Worm (Caenorhabditis elegans) whole organism, young adult: ENCODE data around the gene F31B9.7.

Source experiments
- B0019.2 ChIP-seq: fragments of 200-800 bp; sonication (Bioruptor generic); conservative IDR thresholded peaks from 2 replicates; pipeline ENCODE4 v1.3.6; 2022; ENCODE audit warnings: missing genetic modification reagents, missing genetic modification characterization, missing compliant biosample characterization
- B0035.1 ChIP-seq: sonication (generic microtip); optimal IDR thresholded peaks from 2 replicates; lab custom pipeline; 2016; ENCODE audit warnings: missing genetic modification characterization, mild to moderate bottlenecking, missing compliant biosample characterization, missing genotype, missing genetic modification reagents
- B0336.3 ChIP-seq: fragments of 200-800 bp; sonication (Bioruptor generic); IDR thresholded peaks from 2 replicates; pipeline ENCODE4 v1.3.6; 2022; ENCODE audit warnings: missing genetic modification characterization, missing compliant biosample characterization
- D2030.7 ChIP-seq: fragments of 200-800 bp; sonication (Bioruptor generic); IDR thresholded peaks from 2 replicates; pipeline ENCODE4 v1.3.6; 2022; ENCODE audit warnings: missing genetic modification reagents, missing genetic modification characterization, missing compliant biosample characterization
- F22D6.2 ChIP-seq: sonication (generic microtip); optimal IDR thresholded peaks from 2 replicates; lab custom pipeline; 2016; ENCODE audit warnings: mild to moderate bottlenecking, missing genetic modification characterization, missing compliant biosample characterization
- F52B5.7 ChIP-seq: sonication (generic microtip); optimal IDR thresholded peaks from 2 replicates; lab custom pipeline; 2016; ENCODE audit warnings: mild to moderate bottlenecking, missing genetic modification characterization, missing compliant biosample characterization
- K12H6.12 ChIP-seq: fragments of 200-800 bp; sonication (Bioruptor generic); optimal IDR thresholded peaks from 2 replicates; lab custom pipeline; 2018; ENCODE audit warnings: mild to moderate bottlenecking, missing genetic modification characterization, missing compliant biosample characterization
- Y53F4B.3 ChIP-seq: fragments of 200-800 bp; sonication (Bioruptor generic); IDR thresholded peaks from 2 replicates; pipeline ENCODE4 v1.3.6; 2022; ENCODE audit warnings: missing genetic modification reagents, missing genetic modification characterization, missing compliant biosample characterization
- Y95B8A.8 ChIP-seq: fragments of 200-800 bp; sonication (Bioruptor generic); IDR thresholded peaks from 2 replicates; pipeline ENCODE4 v1.3.6; 2022; ENCODE audit warnings: missing genetic modification reagents, missing genetic modification characterization, missing compliant biosample characterization
- ZK185.1 ChIP-seq: sonication (generic microtip); optimal IDR thresholded peaks from 2 replicates; lab custom pipeline; 2016; ENCODE audit warnings: mild to moderate bottlenecking, missing genetic modification characterization, missing compliant biosample characterization; ENCODE audit not compliant: poor library complexity, severe bottlenecking
- attf-6 ChIP-seq: fragments of 200-800 bp; sonication (Bioruptor generic); IDR thresholded peaks from 2 replicates; pipeline ENCODE4 v1.3.6; 2022; ENCODE audit warnings: missing genetic modification reagents, missing genetic modification characterization, missing compliant biosample characterization
- bed-1 ChIP-seq: fragments of 200-800 bp; sonication (Bioruptor generic); IDR thresholded peaks from 2 replicates; pipeline ENCODE4 v1.3.6; 2022; ENCODE audit warnings: missing genetic modification reagents, missing genetic modification characterization, missing compliant biosample characterization
- ceh-100 ChIP-seq: fragments of 200-800 bp; sonication (Bioruptor generic); IDR thresholded peaks from 2 replicates; pipeline ENCODE4 v1.3.6; 2022; ENCODE audit warnings: missing genetic modification reagents, missing genetic modification characterization, missing compliant biosample characterization
- dox-1 ChIP-seq: fragments of 200-800 bp; sonication (Bioruptor generic); IDR thresholded peaks from 2 replicates; pipeline ENCODE4 v1.3.6; 2022; ENCODE audit warnings: missing genetic modification reagents, missing genetic modification characterization, missing compliant biosample characterization
- egl-44 ChIP-seq: fragments of 200-800 bp; sonication (Bioruptor generic); IDR thresholded peaks from 2 replicates; pipeline ENCODE4 v1.3.6; 2022; ENCODE audit warnings: missing genetic modification reagents, missing genetic modification characterization, missing compliant biosample characterization
- egrh-3 ChIP-seq: fragments of 200-800 bp; sonication (Bioruptor generic); IDR thresholded peaks from 2 replicates; pipeline ENCODE4 v1.3.6; 2022; ENCODE audit warnings: missing genetic modification reagents, missing genetic modification characterization, missing compliant biosample characterization
- hmg-1.2 ChIP-seq: fragments of 200-800 bp; sonication (Bioruptor generic); IDR thresholded peaks from 2 replicates; pipeline ENCODE4 v1.3.6; 2022; ENCODE audit warnings: missing genetic modification reagents, missing genetic modification characterization, missing compliant biosample characterization
- let-526 ChIP-seq: fragments of 200-800 bp; sonication (Bioruptor generic); IDR thresholded peaks from 2 replicates; pipeline ENCODE4 v1.3.6; 2022; ENCODE audit warnings: missing genetic modification reagents, missing genetic modification characterization, missing compliant biosample characterization
- madf-10 ChIP-seq: sonication (generic microtip); optimal IDR thresholded peaks from 2 replicates; lab custom pipeline; 2016; ENCODE audit warnings: mild to moderate bottlenecking, missing genetic modification characterization, missing compliant biosample characterization
- mxl-1 ChIP-seq: sonication (generic microtip); optimal IDR thresholded peaks from 2 replicates; lab custom pipeline; 2016; ENCODE audit warnings: missing genetic modification characterization, missing compliant biosample characterization
- nfya-2 ChIP-seq: fragments of 200-800 bp; sonication (Bioruptor generic); IDR thresholded peaks from 2 replicates; pipeline ENCODE4 v1.3.6; 2022; ENCODE audit warnings: missing genetic modification reagents, missing genetic modification characterization, missing compliant biosample characterization
- nfyb-1 ChIP-seq: fragments of 200-800 bp; sonication (Bioruptor generic); IDR thresholded peaks from 2 replicates; pipeline ENCODE4 v1.3.6; 2022; ENCODE audit warnings: missing genetic modification reagents, missing genetic modification characterization, missing compliant biosample characterization
- nhr-120 ChIP-seq: fragments of 200-800 bp; sonication (Bioruptor generic); IDR thresholded peaks from 2 replicates; pipeline ENCODE4 v1.3.6; 2022; ENCODE audit warnings: missing genetic modification characterization, missing compliant biosample characterization
- nhr-179 ChIP-seq: sonication (generic microtip); optimal IDR thresholded peaks from 2 replicates; lab custom pipeline; 2016; ENCODE audit warnings: mild to moderate bottlenecking, missing genetic modification characterization, missing compliant biosample characterization
- repo-1 ChIP-seq: sonication (generic microtip); optimal IDR thresholded peaks from 2 replicates; lab custom pipeline; 2017; ENCODE audit warnings: mild to moderate bottlenecking, missing genetic modification characterization, missing compliant biosample characterization
- rpc-1 ChIP-seq, 2 experiments: fragments of 150-350 bp in 1 of 2; sonication (generic microtip) in 1 of 2; optimal IDR thresholded peaks; 2 replicates each; lab custom pipeline; 2014 to 2018; ENCODE audit warnings: missing biosample characterization in 1 of 2, missing genetic modification characterization in 1 of 2, missing genetic modification reagents in 1 of 2, missing genotype in 1 of 2
- snpc-4 ChIP-seq, 5 experiments: fragments of 150-350 bp in 1 of 5; sonication (generic microtip) in 4 of 5; optimal IDR thresholded peaks; 2 replicates each; lab custom pipeline; 2014 to 2018; ENCODE audit warnings: missing genetic modification characterization in 5 of 5, missing biosample characterization in 3 of 5, antibody characterized with exemption in 2 of 5, mild to moderate bottlenecking in 2 of 5, missing compliant biosample characterization in 2 of 5, missing genotype in 2 of 5, moderate library complexity in 2 of 5, missing genetic modification reagents in 1 of 5
- somi-1 ChIP-seq: fragments of 200-800 bp; sonication (Bioruptor generic); optimal IDR thresholded peaks from 2 replicates; lab custom pipeline; 2018; ENCODE audit warnings: mild to moderate bottlenecking, missing genetic modification characterization, missing compliant biosample characterization
- unc-62 ChIP-seq: fragments of 150-350 bp; optimal IDR thresholded peaks from 2 replicates; lab custom pipeline; 2014; ENCODE audit warnings: missing biosample characterization, missing genetic modification reagents, missing genetic modification characterization
- zfh-2 ChIP-seq: fragments of 200-800 bp; sonication (Bioruptor generic); conservative IDR thresholded peaks from 2 replicates; pipeline ENCODE4 v1.3.6; 2022; ENCODE audit warnings: missing genetic modification reagents, missing genetic modification characterization, missing compliant biosample characterization
- zim-3 ChIP-seq: sonication (generic microtip); optimal IDR thresholded peaks from 2 replicates; lab custom pipeline; 2017; ENCODE audit warnings: mild to moderate bottlenecking, missing genetic modification characterization, moderate library complexity, missing compliant biosample characterization
- ztf-26 ChIP-seq: sonication (generic microtip); optimal IDR thresholded peaks from 2 replicates; lab custom pipeline; 2017; ENCODE audit warnings: missing genetic modification characterization, missing compliant biosample characterization

F31B9.7 gene

ce11 chrX:15923440-15923839 is 4.0 kb downstream of the F31B9.7 start, which contains the start of gene F31B9.3:
Gene F31B9.3 (plus strand): TSS chrX:15923740.
- no peak for TF ChIP-seq nhr-120
- no peak for TF ChIP-seq D2030.7 (GFP tag; lab: Robert Waterston, UW)
- TF ChIP-seq F22D6.2 (tag; lab: Kevin White, UChicago), result no peak
- TF ChIP-seq F52B5.7 (tag; lab: Kevin White, UChicago), result no peak
- no peak for TF ChIP-seq zim-3
- no peak for TF ChIP-seq B0035.1 (tag; lab: Kevin White, UChicago)
- TF ChIP-seq nfya-2 (GFP tag; lab: Robert Waterston, UW), result no peak

DNA sequence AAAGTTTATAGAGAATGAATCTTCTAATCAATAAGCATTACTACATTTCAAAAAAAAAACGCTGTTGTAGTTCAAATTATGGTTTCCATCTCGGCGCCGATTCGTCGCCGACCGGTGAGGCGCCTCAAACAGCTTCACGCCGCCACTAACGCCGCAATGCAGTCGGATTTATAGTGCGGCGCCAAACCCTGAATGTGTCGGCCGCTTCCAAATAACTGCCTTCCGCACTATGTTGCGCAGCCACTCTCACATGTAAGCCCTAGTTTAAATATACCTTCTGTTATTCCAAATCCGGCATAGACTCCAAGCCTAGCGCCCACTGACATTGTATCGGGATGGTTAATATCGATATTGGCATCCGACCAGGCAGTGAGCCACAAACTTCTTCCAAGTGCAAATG is 13.4 kb downstream of the F31B9.7 start:
- TF ChIP-seq rpc-1 (optimal IDR thresholded peaks at IDR 0.05; lab: Kevin White, UChicago) (no peak), rpc-1 (tag; optimal IDR thresholded peaks at IDR 0.05; lab: Kevin White, UChicago) (no peak), F22D6.2 (tag; lab: Kevin White, UChicago) (no peak), zfh-2 (GFP tag; lab: Robert Waterston, UW) (0 out of 2 replicates have a peak, but pooled peaks have one; percentile 25), nhr-179 (no peak), snpc-4 (GFP tag; optimal IDR thresholded peaks at IDR 0.05; lab: Kevin White, UChicago) (peak; percentile 18), snpc-4 (tag; optimal IDR thresholded peaks at IDR 0.05; lab: Kevin White, UChicago) (peak in 2 of 4 experiments; percentile 63 to 85), ZK185.1 (tag; lab: Kevin White, UChicago) (no peak), ztf-26 (no peak), bed-1 (GFP tag; lab: Robert Waterston, UW) (no peak), K12H6.12 (no peak)

DNA sequence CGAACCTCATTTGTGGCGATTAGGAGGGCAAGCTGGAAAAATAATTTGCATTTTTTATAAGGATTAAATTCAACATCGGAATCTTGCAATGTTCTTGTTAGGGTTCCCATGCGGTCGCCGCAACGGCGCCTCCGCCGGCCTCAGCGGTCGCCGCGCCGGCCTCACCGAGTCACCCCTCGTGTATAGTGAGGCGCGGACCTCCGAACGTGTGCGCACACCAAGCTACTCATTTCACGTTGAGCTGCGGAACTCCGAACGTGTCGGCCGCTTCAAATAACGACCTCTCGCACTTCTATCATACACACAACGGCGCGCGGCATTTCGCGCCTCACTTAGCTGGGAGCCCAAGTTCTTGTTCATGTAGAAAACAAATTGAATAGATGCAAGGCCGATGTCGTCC is 18.4 kb downstream of the F31B9.7 start:
- TF ChIP-seq egrh-3 (GFP tag; lab: Robert Waterston, UW), result peak; percentile 78; the same call in 1 of the 2 replicates
- no peak for TF ChIP-seq madf-10 (tag; lab: Kevin White, UChicago)
- no peak for TF ChIP-seq Y95B8A.8 (GFP tag; lab: Robert Waterston, UW)
- no peak for TF ChIP-seq repo-1 (tag; lab: Kevin White, UChicago)
- no peak for TF ChIP-seq ZK185.1 (tag; lab: Kevin White, UChicago)
- TF ChIP-seq dox-1, result 0 out of 2 replicates have a peak, but pooled peaks have one; percentile 7
- no peak for TF ChIP-seq attf-6 (GFP tag; lab: Robert Waterston, UW)
- TF ChIP-seq B0019.2 (GFP tag; lab: Robert Waterston, UW), result no peak
- no peak for TF ChIP-seq snpc-4 (GFP tag; optimal IDR thresholded peaks at IDR 0.05; lab: Kevin White, UChicago)
- TF ChIP-seq snpc-4 (tag; optimal IDR thresholded peaks at IDR 0.05; lab: Kevin White, UChicago), result peak in 2 of 4 experiments; percentile 61 to 78
- TF ChIP-seq F52B5.7 (tag; lab: Kevin White, UChicago), result no peak
- TF ChIP-seq zfh-2 (GFP tag; lab: Robert Waterston, UW), result peak; percentile 91
- TF ChIP-seq B0035.1 (tag; lab: Kevin White, UChicago), result no peak
- no peak for TF ChIP-seq egl-44 (GFP tag; lab: Robert Waterston, UW)

ce11 chrX:15939224-15939623 is 19.8 kb downstream of the F31B9.7 start, which contains the start of gene mrp-3:
Gene mrp-3 (minus strand): TSS chrX:15939324.
- no peak for TF ChIP-seq let-526
- TF ChIP-seq hmg-1.2 (GFP tag; lab: Robert Waterston, UW), result no peak
- TF ChIP-seq nfyb-1, result no peak
- TF ChIP-seq somi-1, result no peak
- TF ChIP-seq ceh-100 (GFP tag; lab: Robert Waterston, UW), result no peak
- TF ChIP-seq mxl-1 (tag; lab: Kevin White, UChicago), result no peak
- TF ChIP-seq madf-10 (tag; lab: Kevin White, UChicago), result no peak
- TF ChIP-seq Y53F4B.3 (GFP tag; lab: Robert Waterston, UW), result no peak
- TF ChIP-seq unc-62 (GFP tag; lab: Kevin White, UChicago), result no peak
- TF ChIP-seq B0336.3, result no peak
- TF ChIP-seq, all 124 proteins: peak for 0
